Worm (Caenorhabditis elegans) whole organism, young adult: ENCODE measurements around the gene ZK112.4.
A peak's percentile ranks its signal among the peaks of the same experiment; 100 is the strongest.

ENCODE experiments used
- B0035.1 ChIP-seq: sonication (generic microtip); optimal IDR thresholded peaks from 2 replicates; lab custom pipeline; 2016; ENCODE audit warnings: missing genetic modification characterization, mild to moderate bottlenecking, missing compliant biosample characterization, missing genotype, missing genetic modification reagents
- C17E4.6 ChIP-seq: fragments of 200-800 bp; sonication (Bioruptor generic); IDR thresholded peaks from 2 replicates; pipeline ENCODE4 v1.3.6; 2022; ENCODE audit warnings: missing genetic modification reagents, missing genetic modification characterization, missing compliant biosample characterization
- F23B12.7 ChIP-seq: sonication (generic microtip); optimal IDR thresholded peaks from 2 replicates; lab custom pipeline; 2017; ENCODE audit warnings: missing genetic modification characterization, mild to moderate bottlenecking, missing compliant biosample characterization, antibody characterized with exemption, moderate library complexity; ENCODE audit not compliant: insufficient read depth
- F37B4.10 ChIP-seq: fragments of 200-800 bp; sonication (Bioruptor generic); IDR thresholded peaks from 2 replicates; pipeline ENCODE4 v1.3.6; 2022; ENCODE audit warnings: missing genetic modification characterization, missing compliant biosample characterization
- F39B2.1 ChIP-seq: fragments of 200-800 bp; sonication (Bioruptor generic); IDR thresholded peaks from 2 replicates; pipeline ENCODE4 v1.3.6; 2022; ENCODE audit warnings: missing genetic modification reagents, missing genetic modification characterization, missing compliant biosample characterization
- F49E8.2 ChIP-seq: sonication (generic microtip); optimal IDR thresholded peaks from 3 replicates; lab custom pipeline; 2017; ENCODE audit warnings: missing genetic modification characterization, mild to moderate bottlenecking, missing compliant biosample characterization, antibody characterized with exemption, moderate library complexity; ENCODE audit not compliant: insufficient read depth
- F55B11.4 ChIP-seq: sonication (generic microtip); optimal IDR thresholded peaks from 2 replicates; lab custom pipeline; 2016; ENCODE audit warnings: missing compliant biosample characterization, missing genetic modification characterization, borderline replicate concordance; ENCODE audit not compliant: insufficient read depth
- K11D2.4 ChIP-seq: fragments of 200-800 bp; sonication (Bioruptor generic); IDR thresholded peaks from 2 replicates; pipeline ENCODE4 v1.3.6; 2022; ENCODE audit warnings: missing genetic modification reagents, missing genetic modification characterization, missing compliant biosample characterization
- ama-1 ChIP-seq, 3 experiments: fragments of 150-350 bp in 1 of 3; sonication (generic microtip) in 2 of 3; optimal IDR thresholded peaks; 2 replicates each; lab custom pipeline; 2014 to 2018; ENCODE audit warnings: missing biosample characterization in 2 of 3, missing genetic modification characterization in 2 of 3, missing genetic modification reagents in 2 of 3
- atf-7 ChIP-seq: sonication (generic microtip); optimal IDR thresholded peaks from 2 replicates; lab custom pipeline; 2017; ENCODE audit warnings: mild to moderate bottlenecking, missing genetic modification characterization, missing compliant biosample characterization
- athp-1 ChIP-seq: sonication (generic microtip); optimal IDR thresholded peaks from 2 replicates; lab custom pipeline; 2017; ENCODE audit warnings: mild to moderate bottlenecking, missing genetic modification characterization, missing compliant biosample characterization
- attf-5 ChIP-seq: fragments of 200-800 bp; sonication (Bioruptor generic); optimal IDR thresholded peaks from 2 replicates; lab custom pipeline; 2018; ENCODE audit warnings: mild to moderate bottlenecking, missing genetic modification characterization, missing compliant biosample characterization
- ceh-40 ChIP-seq: fragments of 200-800 bp; sonication (Bioruptor generic); IDR thresholded peaks from 2 replicates; pipeline ENCODE4 v1.3.6; 2022; ENCODE audit warnings: missing genetic modification characterization, missing compliant biosample characterization
- ceh-91 ChIP-seq: fragments of 200-800 bp; sonication (Bioruptor generic); IDR thresholded peaks from 2 replicates; pipeline ENCODE4 v1.3.6; 2022; ENCODE audit warnings: missing genetic modification reagents, missing genetic modification characterization, missing compliant biosample characterization
- dpl-1 ChIP-seq: fragments of 150-350 bp; optimal IDR thresholded peaks from 2 replicates; lab custom pipeline; 2014; ENCODE audit warnings: missing biosample characterization, missing genetic modification reagents, missing genetic modification characterization
- egl-44 ChIP-seq: fragments of 200-800 bp; sonication (Bioruptor generic); IDR thresholded peaks from 2 replicates; pipeline ENCODE4 v1.3.6; 2022; ENCODE audit warnings: missing genetic modification reagents, missing genetic modification characterization, missing compliant biosample characterization
- him-1 ChIP-seq: sonication (generic microtip); optimal IDR thresholded peaks from 2 replicates; lab custom pipeline; 2016; ENCODE audit warnings: missing genotype, missing genetic modification reagents, missing genetic modification characterization, missing compliant biosample characterization
- hlh-26 ChIP-seq: fragments of 200-800 bp; sonication (Bioruptor generic); conservative IDR thresholded peaks from 2 replicates; pipeline ENCODE4 v1.3.6; 2022; ENCODE audit warnings: missing genetic modification reagents, missing genetic modification characterization, missing compliant biosample characterization
- hrde-1 ChIP-seq: sonication (generic microtip); optimal IDR thresholded peaks from 2 replicates; lab custom pipeline; 2016; ENCODE audit warnings: missing genetic modification characterization, mild to moderate bottlenecking, missing compliant biosample characterization, moderate library complexity, missing genotype, missing genetic modification reagents, borderline replicate concordance
- hsf-1 ChIP-seq: fragments of 200-800 bp; sonication (Bioruptor generic); IDR thresholded peaks from 2 replicates; pipeline ENCODE4 v1.3.6; 2022; ENCODE audit warnings: missing genetic modification reagents, missing genetic modification characterization, missing compliant biosample characterization
- lag-1 ChIP-seq: fragments of 200-800 bp; sonication (Bioruptor generic); IDR thresholded peaks from 2 replicates; pipeline ENCODE4 v1.3.6; 2022; ENCODE audit warnings: missing genetic modification reagents, missing genetic modification characterization, missing compliant biosample characterization
- let-526 ChIP-seq: fragments of 200-800 bp; sonication (Bioruptor generic); IDR thresholded peaks from 2 replicates; pipeline ENCODE4 v1.3.6; 2022; ENCODE audit warnings: missing genetic modification reagents, missing genetic modification characterization, missing compliant biosample characterization
- lin-40 ChIP-seq: sonication (generic microtip); optimal IDR thresholded peaks from 2 replicates; lab custom pipeline; 2016; ENCODE audit warnings: missing genetic modification characterization, mild to moderate bottlenecking, missing compliant biosample characterization, missing genotype, missing genetic modification reagents
- lin-54 ChIP-seq: fragments of 200-800 bp; sonication (Bioruptor generic); optimal IDR thresholded peaks from 2 replicates; lab custom pipeline; 2018; ENCODE audit warnings: mild to moderate bottlenecking, missing genetic modification characterization, missing compliant biosample characterization
- lsl-1 ChIP-seq: fragments of 200-800 bp; sonication (Bioruptor generic); optimal IDR thresholded peaks from 2 replicates; lab custom pipeline; 2018; ENCODE audit warnings: mild to moderate bottlenecking, missing genetic modification characterization, moderate library complexity, missing compliant biosample characterization
- nhr-179 ChIP-seq: sonication (generic microtip); optimal IDR thresholded peaks from 2 replicates; lab custom pipeline; 2016; ENCODE audit warnings: mild to moderate bottlenecking, missing genetic modification characterization, missing compliant biosample characterization
- nhr-90 ChIP-seq: sonication (generic microtip); optimal IDR thresholded peaks from 2 replicates; lab custom pipeline; 2016; ENCODE audit warnings: missing genotype, mild to moderate bottlenecking, missing genetic modification characterization, missing compliant biosample characterization
- rec-8 ChIP-seq, 2 experiments: sonication (generic microtip); optimal IDR thresholded peaks; 2 replicates each; lab custom pipeline; 2016; ENCODE audit warnings: mild to moderate bottlenecking in 2 of 2, missing genetic modification characterization in 2 of 2, missing genetic modification reagents in 2 of 2, missing genotype in 2 of 2, missing biosample characterization in 1 of 2, missing compliant biosample characterization in 1 of 2, moderate library complexity in 1 of 2
- sptf-2 ChIP-seq: fragments of 200-800 bp; sonication (Bioruptor generic); optimal IDR thresholded peaks from 2 replicates; lab custom pipeline; 2018; ENCODE audit warnings: mild to moderate bottlenecking, missing genetic modification characterization, missing compliant biosample characterization
- unc-62 ChIP-seq: fragments of 150-350 bp; optimal IDR thresholded peaks from 2 replicates; lab custom pipeline; 2014; ENCODE audit warnings: missing biosample characterization, missing genetic modification reagents, missing genetic modification characterization
- ztf-6 ChIP-seq: fragments of 200-800 bp; sonication (Bioruptor generic); IDR thresholded peaks from 2 replicates; pipeline ENCODE4 v1.3.6; 2022; ENCODE audit warnings: missing genetic modification reagents, missing genetic modification characterization, missing compliant biosample characterization

Gene ZK112.4

ce11 chrIII:7729534-7730061 is at the start of gene ZK112.4 (continued):
- no peak for TF ChIP-seq let-526 (GFP tag; lab: Robert Waterston, UW)
- peak; percentile 11 for TF ChIP-seq nhr-90 (tag; lab: Kevin White, UChicago)
- TF ChIP-seq nhr-179 (tag; lab: Kevin White, UChicago): peak; percentile 28
- no peak for TF ChIP-seq sptf-2 (GFP tag; lab: Kevin White, UChicago)
- TF ChIP-seq atf-7 (tag; lab: Kevin White, UChicago): no peak
- TF ChIP-seq ceh-40: 0 out of 2 replicates have a peak, but pooled peaks have one; percentile 8
- no peak for TF ChIP-seq F55B11.4 (tag; lab: Kevin White, UChicago)

ce11 chrIII:7779313-7779712 is 49.5 kb upstream of the ZK112.4 start:
- no peak for TF ChIP-seq K11D2.4
- TF ChIP-seq ztf-6: no peak
- TF ChIP-seq athp-1 (tag; lab: Kevin White, UChicago): no peak
- TF ChIP-seq attf-5 (GFP tag; lab: Kevin White, UChicago): no peak
- no peak for TF ChIP-seq dpl-1 (GFP tag; lab: Kevin White, UChicago)
- TF ChIP-seq lag-1 (GFP tag; lab: Robert Waterston, UW): no peak
- TF ChIP-seq lsl-1 (GFP tag; lab: Kevin White, UChicago): no peak
- no peak for TF ChIP-seq C17E4.6
- TF ChIP-seq, all 124 proteins: peak for 0

DNA sequence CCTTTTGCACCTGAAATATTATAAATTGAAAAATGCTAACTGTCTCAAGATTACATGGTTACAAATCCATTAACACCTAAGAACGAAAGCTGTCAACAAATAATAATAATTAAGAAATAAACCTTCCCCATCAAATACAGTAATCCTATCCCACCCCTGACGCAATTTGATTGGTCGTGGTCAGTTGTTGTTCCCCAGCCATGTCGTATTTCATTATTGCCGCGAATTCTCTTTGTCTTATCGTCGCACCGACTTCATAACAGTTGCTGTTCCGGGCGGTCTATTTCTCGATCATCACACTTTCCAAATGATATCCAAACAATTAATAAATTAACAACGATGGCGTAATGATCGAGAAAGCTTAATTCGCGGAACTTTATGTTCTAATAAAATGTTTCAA is 48.7 kb upstream of the ZK112.4 start:
- TF ChIP-seq hlh-26 (GFP tag; lab: Robert Waterston, UW) (no peak), B0035.1 (tag; lab: Kevin White, UChicago) (no peak), F23B12.7 (tag; lab: Kevin White, UChicago) (no peak)

- TF ChIP-seq egl-44 (GFP tag; lab: Robert Waterston, UW): no peak
- peak; percentile 61 for TF ChIP-seq lsl-1 (GFP tag; lab: Kevin White, UChicago)
Observed at ce11 chrIII:7775983-7776440, 46.2 kb upstream of the ZK112.4 start, which contains the start of gene bath-15. Gene bath-15, minus strand, starts transcription at chrIII:7776033.

ce11 chrIII:7773791-7774190 is 44.0 kb upstream of the ZK112.4 start:
- TF ChIP-seq him-1 (tag; lab: Kevin White, UChicago): peak; percentile 59
- no peak for TF ChIP-seq rec-8 (tag; optimal IDR thresholded peaks at IDR 0.05; lab: Kevin White, UChicago)
- peak; percentile 12 for TF ChIP-seq F49E8.2 (tag; lab: Kevin White, UChicago)
- TF ChIP-seq lin-40 (tag; lab: Kevin White, UChicago): no peak
- TF ChIP-seq ama-1 (optimal IDR thresholded peaks at IDR 0.05; lab: Kevin White, UChicago): no peak
- TF ChIP-seq ama-1 (GFP tag; optimal IDR thresholded peaks at IDR 0.05; lab: Kevin White, UChicago): peak in 1 of 2 experiments; percentile 36
- peak; percentile 36 for TF ChIP-seq hrde-1 (tag; lab: Kevin White, UChicago)
- peak; percentile 61; the same call in 1 of the 2 replicates for TF ChIP-seq hsf-1 (GFP tag; lab: Robert Waterston, UW)
- TF ChIP-seq, all 124 proteins: peak for 5

ce11 chrIII:7772901-7773300 is 43.1 kb upstream of the ZK112.4 start, which contains the start of the genes ZK686.6 and ZK686.1:
Gene ZK686.6, minus strand, starts transcription at chrIII:7773001.
Gene ZK686.1, plus strand, starts transcription at chrIII:7773134.
- TF ChIP-seq F39B2.1 (GFP tag; lab: Robert Waterston, UW): no peak
- no peak for TF ChIP-seq lin-54 (GFP tag; lab: Kevin White, UChicago)
- TF ChIP-seq atf-7 (tag; lab: Kevin White, UChicago): no peak
- TF ChIP-seq unc-62 (GFP tag; lab: Kevin White, UChicago): no peak
- peak; percentile 56; the same call in 1 of the 2 replicates for TF ChIP-seq ceh-91 (GFP tag; lab: Robert Waterston, UW)
- TF ChIP-seq F37B4.10 (GFP tag; lab: Robert Waterston, UW): no peak
- TF ChIP-seq, all 124 proteins: peak for 1
